Worm (Caenorhabditis elegans): ENCODE data around the gene hint-3.

The hint-3 gene

ce11 chrV:7759270-7759669 lies 1.0 kb upstream of the hint-3 start:
- TF ChIP-seq mdt-29 (GFP tag; IDR thresholded peaks at IDR 0.05), result no peak
- TF ChIP-seq daf-16 (GFP tag; optimal IDR thresholded peaks at IDR 0.05), result peak in 1 of 2 experiments; percentile 92
- TF ChIP-seq daf-16 (tag; optimal IDR thresholded peaks at IDR 0.05), result peak; percentile 87
- TF ChIP-seq ces-1 (GFP tag; optimal IDR thresholded peaks at IDR 0.05), result no peak
- TF ChIP-seq mdl-1 (tag; optimal IDR thresholded peaks at IDR 0.05), result peak in 1 of 2 experiments; percentile 86
- peak; percentile 41 for TF ChIP-seq dve-1 (tag; optimal IDR thresholded peaks at IDR 0.05; ENCODE audit: insufficient read depth)
- 0 out of 2 replicates have a peak, but pooled peaks have one; percentile 37 for TF ChIP-seq hmg-1.1 (GFP tag; IDR thresholded peaks at IDR 0.05)
- peak; percentile 57 for TF ChIP-seq dmd-6 (GFP tag; IDR thresholded peaks at IDR 0.05)
- TF ChIP-seq rbr-2 (tag; optimal IDR thresholded peaks at IDR 0.05), result peak; percentile 52
- TF ChIP-seq unc-62 (GFP tag; optimal IDR thresholded peaks at IDR 0.05 in 1 of 2), result peak in 1 of 2 experiments; percentile 99
- no peak for TF ChIP-seq unc-62 (tag; optimal IDR thresholded peaks at IDR 0.05)
- peak; percentile 82 for TF ChIP-seq hlh-30 (tag; optimal IDR thresholded peaks at IDR 0.05; ENCODE audit: insufficient read depth)
- TF ChIP-seq fkh-10 (GFP tag; optimal IDR thresholded peaks at IDR 0.05), result peak; percentile 2
- TF ChIP-seq nhr-28 (tag; optimal IDR thresholded peaks at IDR 0.05), result peak; percentile 76
- peak; percentile 78 for TF ChIP-seq nhr-11 (tag; optimal IDR thresholded peaks at IDR 0.05)
- peak; percentile 61 for TF ChIP-seq hlh-11 (tag; optimal IDR thresholded peaks at IDR 0.05)
- peak; percentile 57; the same call in 1 of the 2 replicates for TF ChIP-seq ceh-20 (GFP tag; IDR thresholded peaks at IDR 0.05)
- TF ChIP-seq aha-1 (tag), result peak; percentile 92
- peak; percentile 63 for TF ChIP-seq mep-1 (tag; optimal IDR thresholded peaks at IDR 0.05)
- TF ChIP-seq zfp-3 (GFP tag; conservative IDR thresholded peaks at IDR 0.05), result no peak
- peak; percentile 17 for TF ChIP-seq dpl-1 (GFP tag; optimal IDR thresholded peaks at IDR 0.05)
- TF ChIP-seq mxl-3 (GFP tag; optimal IDR thresholded peaks at IDR 0.05), result no peak
- peak in 1 of 2 experiments; percentile 52 for TF ChIP-seq lsy-2 (tag; optimal IDR thresholded peaks at IDR 0.05)

- TF ChIP-seq ctbp-1 (GFP tag; IDR thresholded peaks at IDR 0.05), result no peak
- TF ChIP-seq spr-1 (tag; optimal IDR thresholded peaks at IDR 0.05), result no peak
- TF ChIP-seq mdt-29 (GFP tag; IDR thresholded peaks at IDR 0.05), result 0 out of 2 replicates have a peak, but pooled peaks have one; percentile 20
Measured at ce11 chrV:7761906-7762305, 1.6 kb downstream of the hint-3 start.

ce11 chrV:7770961-7771360 lies 10.7 kb downstream of the hint-3 start, which contains the start of gene frpr-3:
Gene frpr-3, plus strand, starts transcription at chrV:7771261.
- TF ChIP-seq sdz-12 (GFP tag; optimal IDR thresholded peaks at IDR 0.05) (no peak), php-3 (GFP tag; IDR thresholded peaks at IDR 0.05) (no peak), ctbp-1 (GFP tag; IDR thresholded peaks at IDR 0.05) (no peak), vab-7 (GFP tag; IDR thresholded peaks at IDR 0.05) (no peak), ZK337.2 (GFP tag; IDR thresholded peaks at IDR 0.05) (no peak)

ce11 chrV:7773647-7774046 lies 13.4 kb downstream of the hint-3 start:
- TF ChIP-seq nhr-28 (tag; optimal IDR thresholded peaks at IDR 0.05), result no peak
- TF ChIP-seq dve-1 (tag; optimal IDR thresholded peaks at IDR 0.05; ENCODE audit: insufficient read depth), result no peak
- no peak for TF ChIP-seq zfp-3 (GFP tag; conservative IDR thresholded peaks at IDR 0.05)
- TF ChIP-seq nhr-111 (GFP tag; optimal IDR thresholded peaks at IDR 0.05), result no peak
- no peak for TF ChIP-seq jun-1 (tag; optimal IDR thresholded peaks at IDR 0.05)

ce11 chrV:7774143-7774595 lies 13.9 kb downstream of the hint-3 start, which contains the start of gene grl-10:
Gene grl-10, plus strand, starts transcription at chrV:7774545.
- TF ChIP-seq mxl-3 (GFP tag; optimal IDR thresholded peaks at IDR 0.05), result peak; percentile 58
- peak; percentile 37 for TF ChIP-seq hlh-11 (tag; optimal IDR thresholded peaks at IDR 0.05)
- TF ChIP-seq hif-1 (tag; optimal IDR thresholded peaks at IDR 0.05), result no peak
- no peak for TF ChIP-seq Y105C5A.15 (GFP tag; IDR thresholded peaks at IDR 0.05)
- peak; percentile 53 for TF ChIP-seq nhr-48 (tag; optimal IDR thresholded peaks at IDR 0.05)
